Worm (Caenorhabditis elegans) whole organism, L4 larva: ENCODE measurements around the gene C16B8.2.

ENCODE experiments used
- F26F4.8 ChIP-seq: fragments of 200-800 bp; sonication (Bioruptor generic); conservative IDR thresholded peaks from 2 replicates; pipeline ENCODE4 v1.3.6; 2022; ENCODE audit warnings: missing genetic modification characterization, missing compliant biosample characterization
- F37D6.2 ChIP-seq: sonication (generic microtip); optimal IDR thresholded peaks from 2 replicates; lab custom pipeline; 2016; ENCODE audit warnings: mild to moderate bottlenecking, missing genetic modification characterization, missing compliant biosample characterization
- Y105C5A.15 ChIP-seq: fragments of 200-800 bp; sonication (Bioruptor generic); IDR thresholded peaks from 2 replicates; pipeline ENCODE4 v1.3.6; 2022; ENCODE audit warnings: missing genetic modification characterization, missing compliant biosample characterization
- Y48G9A.11 ChIP-seq: fragments of 200-800 bp; sonication (Bioruptor generic); IDR thresholded peaks from 2 replicates; pipeline ENCODE4 v1.3.6; 2022; ENCODE audit warnings: missing genetic modification reagents, missing genetic modification characterization, missing compliant biosample characterization
- ZK546.5 ChIP-seq, 2 experiments: sonication (generic microtip); optimal IDR thresholded peaks; 2 replicates each; lab custom pipeline; 2017; ENCODE audit warnings: missing biosample characterization in 2 of 2, missing genetic modification characterization in 2 of 2
- ama-1 ChIP-seq: fragments of 150-350 bp; optimal IDR thresholded peaks from 2 replicates; lab custom pipeline; 2014; ENCODE audit warnings: inconsistent platforms, mixed read lengths
- ceh-44 ChIP-seq: fragments of 200-800 bp; sonication (Bioruptor generic); IDR thresholded peaks from 2 replicates; pipeline ENCODE4 v1.3.6; 2022; ENCODE audit warnings: missing genetic modification reagents, missing genetic modification characterization, missing compliant biosample characterization
- ceh-62 ChIP-seq: sonication (generic microtip); optimal IDR thresholded peaks from 2 replicates; lab custom pipeline; 2017; ENCODE audit warnings: missing biosample characterization, missing genetic modification characterization
- ceh-82 ChIP-seq: sonication (generic microtip); optimal IDR thresholded peaks from 2 replicates; lab custom pipeline; 2017; ENCODE audit warnings: missing biosample characterization, missing genetic modification characterization
- ces-1 ChIP-seq: fragments of 150-350 bp; sonication (generic microtip); optimal IDR thresholded peaks from 4 replicates; lab custom pipeline; 2014; ENCODE audit warnings: missing biosample characterization, missing genetic modification reagents, missing genetic modification characterization
- ctbp-1 ChIP-seq: fragments of 200-800 bp; sonication (Bioruptor generic); IDR thresholded peaks from 2 replicates; pipeline ENCODE4 v1.3.6; 2022; ENCODE audit warnings: missing genetic modification reagents, missing genetic modification characterization, missing compliant biosample characterization
- daf-12 ChIP-seq: fragments of 150-350 bp; optimal IDR thresholded peaks from 2 replicates; lab custom pipeline; 2014; ENCODE audit warnings: missing biosample characterization, missing genetic modification reagents, missing genetic modification characterization
- daf-16 ChIP-seq, 3 experiments: sonication (generic microtip); optimal IDR thresholded peaks; 2 replicates each; lab custom pipeline; 2016 to 2017; ENCODE audit warnings: missing genetic modification characterization in 3 of 3, missing genetic modification reagents in 3 of 3, mild to moderate bottlenecking in 2 of 3, missing compliant biosample characterization in 2 of 3, missing biosample characterization in 1 of 3, moderate library complexity in 1 of 3
- daf-8 ChIP-seq: fragments of 200-800 bp; sonication (Bioruptor generic); IDR thresholded peaks from 2 replicates; pipeline ENCODE4 v1.3.6; 2022; ENCODE audit warnings: missing genetic modification characterization, missing compliant biosample characterization
- dmd-6 ChIP-seq: fragments of 200-800 bp; sonication (Bioruptor generic); IDR thresholded peaks from 2 replicates; pipeline ENCODE4 v1.3.6; 2022; ENCODE audit warnings: missing genetic modification reagents, missing genetic modification characterization, missing compliant biosample characterization
- hif-1 ChIP-seq, 2 experiments: sonication (generic microtip); optimal IDR thresholded peaks; 2 replicates each; lab custom pipeline; 2016 to 2017; ENCODE audit warnings: missing compliant biosample characterization in 2 of 2, missing genetic modification characterization in 2 of 2, missing genetic modification reagents in 2 of 2, missing genotype in 2 of 2, mild to moderate bottlenecking in 1 of 2
- jun-1 ChIP-seq: fragments of 150-350 bp; optimal IDR thresholded peaks from 2 replicates; lab custom pipeline; 2014; ENCODE audit warnings: missing biosample characterization, missing genetic modification reagents, missing genetic modification characterization
- lim-7 ChIP-seq: fragments of 200-800 bp; sonication (Bioruptor generic); IDR thresholded peaks from 2 replicates; pipeline ENCODE4 v1.3.6; 2022; ENCODE audit warnings: missing genetic modification characterization, missing compliant biosample characterization
- lin-1 ChIP-seq: fragments of 200-800 bp; sonication (Bioruptor generic); IDR thresholded peaks from 2 replicates; pipeline ENCODE4 v1.3.6; 2022; ENCODE audit warnings: missing genetic modification reagents, missing genetic modification characterization, missing compliant biosample characterization
- lin-13 ChIP-seq: fragments of 150-350 bp; optimal IDR thresholded peaks from 2 replicates; lab custom pipeline; 2014; ENCODE audit warnings: missing biosample characterization, missing genetic modification reagents, missing genetic modification characterization
- lin-39 ChIP-seq: fragments of 150-350 bp; optimal IDR thresholded peaks from 2 replicates; lab custom pipeline; 2014; ENCODE audit warnings: missing biosample characterization, missing genetic modification reagents, missing genetic modification characterization
- lsy-2 ChIP-seq, 2 experiments: fragments of 150-350 bp in 1 of 2; sonication (generic microtip) in 1 of 2; optimal IDR thresholded peaks; 2 replicates each; lab custom pipeline; 2014 to 2017; ENCODE audit warnings: missing biosample characterization in 2 of 2, missing genetic modification characterization in 2 of 2
- madf-5 ChIP-seq, 2 experiments: fragments of 200-800 bp; sonication (Bioruptor generic); IDR thresholded peaks; 2 replicates each; pipeline ENCODE4 v1.3.6; 2022; ENCODE audit warnings: missing compliant biosample characterization in 2 of 2, missing genetic modification characterization in 2 of 2
- mdl-1 ChIP-seq, 2 experiments: fragments of 150-350 bp in 1 of 2; sonication (generic microtip) in 1 of 2; optimal IDR thresholded peaks; 2 replicates each; lab custom pipeline; 2014 to 2017; ENCODE audit warnings: missing biosample characterization in 2 of 2, missing genetic modification characterization in 2 of 2
- mes-2 ChIP-seq: sonication (generic microtip); optimal IDR thresholded peaks from 2 replicates; lab custom pipeline; 2016; ENCODE audit warnings: missing genotype, mild to moderate bottlenecking, missing genetic modification characterization, missing compliant biosample characterization; ENCODE audit not compliant: poor library complexity, severe bottlenecking
- nhr-25 ChIP-seq: sonication (generic microtip); optimal IDR thresholded peaks from 2 replicates; lab custom pipeline; 2017; ENCODE audit warnings: missing genetic modification characterization, mild to moderate bottlenecking, missing compliant biosample characterization, antibody characterized with exemption, moderate library complexity, borderline replicate concordance; ENCODE audit not compliant: insufficient read depth
- nhr-28 ChIP-seq: fragments of 150-350 bp; optimal IDR thresholded peaks from 2 replicates; lab custom pipeline; 2014; ENCODE audit warnings: missing biosample characterization, missing genetic modification characterization
- nhr-6 ChIP-seq: fragments of 150-350 bp; optimal IDR thresholded peaks from 2 replicates; lab custom pipeline; 2014; ENCODE audit warnings: missing biosample characterization, missing genetic modification characterization
- nhr-77 ChIP-seq: fragments of 150-350 bp; optimal IDR thresholded peaks from 2 replicates; lab custom pipeline; 2014; ENCODE audit warnings: missing biosample characterization, missing genetic modification characterization
- php-3 ChIP-seq: fragments of 200-800 bp; sonication (Bioruptor generic); IDR thresholded peaks from 2 replicates; pipeline ENCODE4 v1.3.6; 2022; ENCODE audit warnings: missing genetic modification reagents, missing genetic modification characterization, missing compliant biosample characterization
- saeg-2 ChIP-seq: fragments of 200-800 bp; sonication (Bioruptor generic); IDR thresholded peaks from 2 replicates; pipeline ENCODE4 v1.3.6; 2022; ENCODE audit warnings: missing genetic modification reagents, missing genetic modification characterization, missing compliant biosample characterization
- sdz-12 ChIP-seq: fragments of 200-800 bp; sonication (Bioruptor generic); optimal IDR thresholded peaks from 2 replicates; lab custom pipeline; 2018; ENCODE audit warnings: mild to moderate bottlenecking, missing genetic modification characterization, missing compliant biosample characterization
- snpc-1.2 ChIP-seq: fragments of 200-800 bp; sonication (Bioruptor generic); IDR thresholded peaks from 2 replicates; pipeline ENCODE4 v1.3.6; 2022; ENCODE audit warnings: missing genetic modification reagents, missing genetic modification characterization, missing compliant biosample characterization
- snpc-4 ChIP-seq: fragments of 150-350 bp; optimal IDR thresholded peaks from 2 replicates; lab custom pipeline; 2014; ENCODE audit warnings: missing biosample characterization, missing genetic modification characterization
- spr-1 ChIP-seq: sonication (generic microtip); optimal IDR thresholded peaks from 2 replicates; lab custom pipeline; 2016; ENCODE audit warnings: mild to moderate bottlenecking, missing genetic modification characterization, missing compliant biosample characterization
- tag-97 ChIP-seq: fragments of 200-800 bp; sonication (Bioruptor generic); IDR thresholded peaks from 2 replicates; pipeline ENCODE4 v1.3.6; 2022; ENCODE audit warnings: missing genetic modification characterization, missing compliant biosample characterization
- tra-1 ChIP-seq: fragments of 200-800 bp; sonication (Bioruptor generic); IDR thresholded peaks from 2 replicates; pipeline ENCODE4 v1.3.6; 2022; ENCODE audit warnings: missing genetic modification reagents, missing genetic modification characterization, missing compliant biosample characterization
- unc-130 ChIP-seq: sonication (generic microtip); optimal IDR thresholded peaks from 2 replicates; lab custom pipeline; 2016; ENCODE audit warnings: missing genetic modification reagents, missing genetic modification characterization, missing compliant biosample characterization
- unc-62 ChIP-seq, 3 experiments: fragments of 150-350 bp in 1 of 3; sonication (generic microtip); optimal IDR thresholded peaks in 2 of 3; peaks in 1 of 3; 1 replicate in 1 of 3; 2 replicates in 2 of 3; lab custom pipeline; 2014 to 2017; ENCODE audit warnings: missing biosample characterization in 3 of 3, missing genetic modification characterization in 3 of 3, missing genetic modification reagents in 3 of 3, missing genotype in 1 of 3
- zag-1 ChIP-seq: fragments of 150-350 bp; optimal IDR thresholded peaks from 2 replicates; lab custom pipeline; 2014; ENCODE audit warnings: missing biosample characterization, missing genetic modification characterization
- zfp-2 ChIP-seq: sonication (generic microtip); optimal IDR thresholded peaks from 2 replicates; lab custom pipeline; 2016; ENCODE audit warnings: mild to moderate bottlenecking, missing genetic modification characterization, missing compliant biosample characterization
- zip-2 ChIP-seq: fragments of 150-350 bp; optimal IDR thresholded peaks from 2 replicates; lab custom pipeline; 2014; ENCODE audit warnings: missing biosample characterization, missing genetic modification characterization
- ztf-11 ChIP-seq: fragments of 150-350 bp; optimal IDR thresholded peaks from 2 replicates; lab custom pipeline; 2014; ENCODE audit warnings: missing biosample characterization, missing genetic modification characterization

C16B8.2 gene

ce11 chrX:3966332-3966731, at the start of gene C16B8.2:
Gene C16B8.2 (minus strand): TSS chrX:3966432.
- TF ChIP-seq ceh-82 (tag; lab: Kevin White, UChicago) (no peak), php-3 (GFP tag; lab: Robert Waterston, UW) (no peak), lin-1 (no peak), lin-39 (tag; lab: Kevin White, UChicago) (no peak), nhr-6 (tag; lab: Kevin White, UChicago) (no peak), lim-7 (no peak), ceh-44 (GFP tag; lab: Robert Waterston, UW) (no peak), madf-5 (GFP tag; IDR thresholded peaks at IDR 0.05; lab: Robert Waterston, UW) (no peak), spr-1 (tag; lab: Kevin White, UChicago) (no peak), ctbp-1 (GFP tag; lab: Robert Waterston, UW) (no peak), tag-97 (no peak), mdl-1 (tag; optimal IDR thresholded peaks at IDR 0.05; lab: Kevin White, UChicago) (no peak), hif-1 (tag; optimal IDR thresholded peaks at IDR 0.05; lab: Kevin White, UChicago) (no peak), nhr-77 (no peak), tra-1 (no peak), zip-2 (tag; lab: Kevin White, UChicago) (no peak)

DNA sequence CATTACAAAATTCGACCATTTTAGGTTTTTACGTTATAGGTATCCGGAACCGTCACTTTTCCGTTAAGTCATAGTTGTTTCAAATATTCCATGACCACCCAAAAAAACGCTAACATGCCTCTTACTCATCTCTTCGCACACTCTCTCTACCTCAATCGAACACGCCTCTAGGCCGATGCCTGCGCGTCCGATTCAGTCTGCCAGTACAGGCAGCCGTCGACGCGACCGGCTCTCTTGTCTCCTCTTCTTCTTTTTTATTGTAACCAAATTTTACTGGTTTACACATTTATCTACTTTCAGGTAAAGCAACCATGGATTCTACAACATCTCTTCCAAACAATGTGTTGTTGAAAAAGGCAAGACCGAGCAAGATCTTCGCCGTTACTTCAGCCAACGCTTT, 45.7 kb upstream of the C16B8.2 start, which contains the start of gene mop-25.1:
Gene mop-25.1 (plus strand): TSS at position 301 of the 400 bp plus-strand sequence.
- no peak for TF ChIP-seq daf-8 (GFP tag; lab: Robert Waterston, UW)
- peak in 1 of 2 experiments; percentile 20 for TF ChIP-seq unc-62 (GFP tag; optimal IDR thresholded peaks at IDR 0.05 in 1 of 2; lab: Kevin White, UChicago)
- no peak for TF ChIP-seq unc-62 (tag; optimal IDR thresholded peaks at IDR 0.05; lab: Kevin White, UChicago)
- TF ChIP-seq snpc-4 (tag; lab: Kevin White, UChicago) = no peak
- TF ChIP-seq, all 104 proteins: peak for 1

DNA sequence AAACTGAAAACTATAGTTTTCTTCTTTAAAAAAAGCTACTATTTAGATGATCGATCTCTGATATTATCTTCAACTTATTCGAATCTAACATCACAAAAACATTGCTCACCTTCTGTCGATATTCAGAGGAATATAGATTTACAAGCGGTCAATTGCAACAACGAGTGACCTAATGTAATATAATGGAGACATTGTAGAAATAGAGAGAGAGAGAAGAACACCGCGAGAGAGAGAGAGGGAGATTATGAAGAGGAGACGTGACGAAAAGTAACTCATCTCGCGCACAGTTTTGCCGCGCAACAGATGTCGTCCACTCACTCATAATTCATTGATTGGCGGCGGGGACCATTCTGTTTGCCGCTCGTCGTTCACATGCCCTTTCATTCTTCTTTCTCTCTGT, 44.2 kb upstream of the C16B8.2 start:
- TF ChIP-seq sdz-12 (GFP tag; lab: Kevin White, UChicago) (no peak), unc-62 (GFP tag; optimal IDR thresholded peaks at IDR 0.05 in 1 of 2; lab: Kevin White, UChicago) (peak in 1 of 2 experiments; percentile 53), unc-62 (tag; optimal IDR thresholded peaks at IDR 0.05; lab: Kevin White, UChicago) (no peak), tag-97 (no peak), daf-12 (no peak), zag-1 (tag; lab: Kevin White, UChicago) (no peak), ceh-62 (tag; lab: Kevin White, UChicago) (no peak)

- TF ChIP-seq nhr-25 (tag; lab: Kevin White, UChicago) (no peak), snpc-1.2 (no peak), lin-39 (tag; lab: Kevin White, UChicago) (no peak), ceh-44 (GFP tag; lab: Robert Waterston, UW) (no peak), nhr-6 (tag; lab: Kevin White, UChicago) (no peak), ZK546.5 (tag; optimal IDR thresholded peaks at IDR 0.05; lab: Kevin White, UChicago) (no peak), unc-130 (GFP tag; lab: Kevin White, UChicago) (no peak), ces-1 (GFP tag; lab: Kevin White, UChicago) (no peak), hif-1 (tag; optimal IDR thresholded peaks at IDR 0.05; lab: Kevin White, UChicago) (peak in 1 of 2 experiments; percentile 14), php-3 (GFP tag; lab: Robert Waterston, UW) (peak; percentile 57), Y105C5A.15 (no peak), saeg-2 (GFP tag; lab: Robert Waterston, UW) (no peak), daf-8 (GFP tag; lab: Robert Waterston, UW) (no peak), mes-2 (tag; lab: Kevin White, UChicago) (peak; percentile 58), ztf-11 (tag; lab: Kevin White, UChicago) (no peak), jun-1 (tag; lab: Kevin White, UChicago) (no peak), F37D6.2 (tag; lab: Kevin White, UChicago) (no peak), daf-16 (GFP tag; optimal IDR thresholded peaks at IDR 0.05; lab: Kevin White, UChicago) (peak in 1 of 2 experiments; percentile 12), daf-16 (tag; optimal IDR thresholded peaks at IDR 0.05; lab: Kevin White, UChicago) (peak; percentile 97), daf-12 (no peak), ama-1 (lab: Kevin White, UChicago) (no peak), F26F4.8 (GFP tag; lab: Robert Waterston, UW) (no peak), lsy-2 (tag; optimal IDR thresholded peaks at IDR 0.05; lab: Kevin White, UChicago) (peak in 1 of 2 experiments; percentile 42), Y48G9A.11 (GFP tag; lab: Robert Waterston, UW) (no peak), zfp-2 (tag; lab: Kevin White, UChicago) (no peak), tag-97 (no peak), lin-13 (GFP tag; lab: Kevin White, UChicago) (peak; percentile 9), lin-1 (0 out of 2 replicates have a peak, but pooled peaks have one; percentile 61), nhr-28 (peak; percentile 94), dmd-6 (GFP tag; lab: Robert Waterston, UW) (peak; percentile 94), spr-1 (tag; lab: Kevin White, UChicago) (no peak)
Measured at ce11 chrX:4008922-4009321, 42.7 kb upstream of the C16B8.2 start.
